Fruit fly (Drosophila melanogaster) Kc167 (cell line): ENCODE measurements around the gene CG44437.

Source experiments
- Myc ChIP-seq: fragments of >200 bp; optimal IDR thresholded peaks from 2 replicates; lab custom pipeline; 2017; ENCODE audit warnings: missing external identifiers
- Sin3A ChIP-seq: fragments of >200 bp; optimal IDR thresholded peaks from 2 replicates; lab custom pipeline; 2018; ENCODE audit warnings: missing external identifiers
- h ChIP-seq: fragments of >200 bp; optimal IDR thresholded peaks from 3 replicates; lab custom pipeline; 2018; ENCODE audit warnings: missing external identifiers
- insv ChIP-seq: fragments of >200 bp; optimal IDR thresholded peaks from 3 replicates; lab custom pipeline; 2018; ENCODE audit warnings: missing external identifiers
- psq ChIP-seq: fragments of >200 bp; optimal IDR thresholded peaks from 2 replicates; lab custom pipeline; 2017; ENCODE audit warnings: missing external identifiers
- ttk ChIP-seq: sonication (Bioruptor generic); optimal IDR thresholded peaks from 2 replicates; lab custom pipeline; 2017; ENCODE audit warnings: missing external identifiers

CG44437 gene

dm6 chrX:13221835-13222234 lies 19.8 kb upstream of the CG44437 start:
- no peak for TF ChIP-seq ttk
- no peak for TF ChIP-seq Myc
- TF ChIP-seq Sin3A (lab: Kevin White, UChicago): no peak
- TF ChIP-seq h (lab: Kevin White, UChicago): no peak
- TF ChIP-seq psq (lab: Kevin White, UChicago): no peak
- no peak for TF ChIP-seq insv (lab: Kevin White, UChicago)

- TF ChIP-seq ttk (no peak), psq (lab: Kevin White, UChicago) (no peak), Sin3A (lab: Kevin White, UChicago) (no peak), insv (lab: Kevin White, UChicago) (no peak), h (lab: Kevin White, UChicago) (no peak), Myc (no peak)
Observed at dm6 chrX:13221311-13221710, 19.2 kb upstream of the CG44437 start.

- TF ChIP-seq insv (lab: Kevin White, UChicago): no peak
- TF ChIP-seq ttk: no peak
- no peak for TF ChIP-seq Sin3A (lab: Kevin White, UChicago)
- TF ChIP-seq h (lab: Kevin White, UChicago): no peak
- TF ChIP-seq Myc: no peak
- TF ChIP-seq psq (lab: Kevin White, UChicago): no peak
Observed at dm6 chrX:13220418-13220817, 18.4 kb upstream of the CG44437 start.

- no peak for TF ChIP-seq insv (lab: Kevin White, UChicago)
- no peak for TF ChIP-seq Sin3A (lab: Kevin White, UChicago)
- no peak for TF ChIP-seq ttk
- no peak for TF ChIP-seq Myc
- TF ChIP-seq psq (lab: Kevin White, UChicago): no peak
Observed at dm6 chrX:13219290-13219689, 17.2 kb upstream of the CG44437 start.

- TF ChIP-seq Myc (no peak), insv (lab: Kevin White, UChicago) (no peak), h (lab: Kevin White, UChicago) (no peak), Sin3A (lab: Kevin White, UChicago) (no peak), ttk (no peak), psq (lab: Kevin White, UChicago) (no peak)
Observed at dm6 chrX:13214056-13214455, 12.0 kb upstream of the CG44437 start.

dm6 chrX:13212138-13212481 lies 10.0 kb upstream of the CG44437 start, which contains the start of gene REG:
TSS of gene REG (plus strand) at chrX:13212325.
- no peak for TF ChIP-seq ttk
- no peak for TF ChIP-seq Sin3A (lab: Kevin White, UChicago)
- no peak for TF ChIP-seq psq (lab: Kevin White, UChicago)

dm6 chrX:13211357-13212137 lies 9.5 kb upstream of the CG44437 start, which contains the start of gene sno:
TSS of gene sno (minus strand) at chrX:13211674.
- TF ChIP-seq h (lab: Kevin White, UChicago) (no peak), Sin3A (lab: Kevin White, UChicago) (no peak), Myc (no peak), ttk (no peak), insv (lab: Kevin White, UChicago) (no peak)

- TF ChIP-seq h (lab: Kevin White, UChicago) (no peak), Myc (no peak), Sin3A (lab: Kevin White, UChicago) (no peak), psq (lab: Kevin White, UChicago) (no peak), ttk (no peak), insv (lab: Kevin White, UChicago) (no peak)
Observed at dm6 chrX:13210429-13210828, 8.4 kb upstream of the CG44437 start.

dm6 chrX:13209410-13209809 lies 7.3 kb upstream of the CG44437 start:
- no peak for TF ChIP-seq insv (lab: Kevin White, UChicago)
- TF ChIP-seq psq (lab: Kevin White, UChicago): no peak
- TF ChIP-seq ttk: no peak
- no peak for TF ChIP-seq Myc
- TF ChIP-seq h (lab: Kevin White, UChicago): no peak
- no peak for TF ChIP-seq Sin3A (lab: Kevin White, UChicago)

dm6 chrX:13208554-13208953 lies 6.5 kb upstream of the CG44437 start:
- no peak for TF ChIP-seq Sin3A (lab: Kevin White, UChicago)
- TF ChIP-seq h (lab: Kevin White, UChicago): no peak
- no peak for TF ChIP-seq insv (lab: Kevin White, UChicago)
- TF ChIP-seq ttk: no peak

dm6 chrX:13208075-13208474 lies 6.0 kb upstream of the CG44437 start:
- no peak for TF ChIP-seq insv (lab: Kevin White, UChicago)
- TF ChIP-seq ttk: no peak
- no peak for TF ChIP-seq Myc
- no peak for TF ChIP-seq h (lab: Kevin White, UChicago)
- TF ChIP-seq Sin3A (lab: Kevin White, UChicago): no peak
- no peak for TF ChIP-seq psq (lab: Kevin White, UChicago)

dm6 chrX:13204718-13205117 lies 2.7 kb upstream of the CG44437 start:
- no peak for TF ChIP-seq Sin3A (lab: Kevin White, UChicago)
- no peak for TF ChIP-seq ttk
- no peak for TF ChIP-seq h (lab: Kevin White, UChicago)
- TF ChIP-seq Myc: no peak
- no peak for TF ChIP-seq psq (lab: Kevin White, UChicago)
- no peak for TF ChIP-seq insv (lab: Kevin White, UChicago)

dm6 chrX:13194249-13194648 lies 7.8 kb downstream of the CG44437 start, which contains the start of gene Coq5:
TSS of gene Coq5 (minus strand) at chrX:13194551.
- TF ChIP-seq Sin3A (lab: Kevin White, UChicago) (no peak), ttk (no peak), Myc (no peak), insv (lab: Kevin White, UChicago) (no peak), psq (lab: Kevin White, UChicago) (no peak), h (lab: Kevin White, UChicago) (no peak)
